Worm (Caenorhabditis elegans): ENCODE results near the gene fbxc-31.

fbxc-31 gene

ce11 chrII:900720-901332 lies 11.0 kb upstream of the fbxc-31 start, which contains the start of gene T07D3.9:
TSS of gene T07D3.9 (minus strand) at chrII:900913.
- TF ChIP-seq ztf-29 (GFP tag; IDR thresholded peaks at IDR 0.05): no peak
- TF ChIP-seq flt-1 (GFP tag; IDR thresholded peaks at IDR 0.05): no peak
- TF ChIP-seq ztf-23 (GFP tag; IDR thresholded peaks at IDR 0.05): no peak
- TF ChIP-seq T22C8.4 (GFP tag; IDR thresholded peaks at IDR 0.05): no peak
- no peak for TF ChIP-seq klf-2 (GFP tag; conservative IDR thresholded peaks at IDR 0.05)
- TF ChIP-seq med-1 (GFP tag; optimal IDR thresholded peaks at IDR 0.05; ENCODE audit: insufficient read depth): no peak
- TF ChIP-seq ref-1 (GFP tag; conservative IDR thresholded peaks at IDR 0.05): no peak
- no peak for TF ChIP-seq tab-1 (GFP tag; IDR thresholded peaks at IDR 0.05)
- TF ChIP-seq cog-1 (tag; optimal IDR thresholded peaks at IDR 0.05): no peak

- no peak for TF ChIP-seq cog-1 (tag; optimal IDR thresholded peaks at IDR 0.05)
- no peak for TF ChIP-seq ztf-23 (GFP tag; IDR thresholded peaks at IDR 0.05)
- TF ChIP-seq T22C8.4 (GFP tag; IDR thresholded peaks at IDR 0.05): no peak
- TF ChIP-seq flt-1 (GFP tag; IDR thresholded peaks at IDR 0.05): no peak
- no peak for TF ChIP-seq klf-2 (GFP tag; conservative IDR thresholded peaks at IDR 0.05)
- TF ChIP-seq ztf-29 (GFP tag; IDR thresholded peaks at IDR 0.05): no peak
- TF ChIP-seq med-1 (GFP tag; optimal IDR thresholded peaks at IDR 0.05; ENCODE audit: insufficient read depth): no peak
- TF ChIP-seq tab-1 (GFP tag; IDR thresholded peaks at IDR 0.05): no peak
- no peak for TF ChIP-seq ref-1 (GFP tag; conservative IDR thresholded peaks at IDR 0.05)
These were observed 10.1 kb upstream of the fbxc-31 start, which contains the start of gene T07D3.2 for ce11 chrII:901632-902031. TSS of gene T07D3.2 (plus strand) at chrII:901932.

ce11 chrII:905335-905734 lies 6.4 kb upstream of the fbxc-31 start:
- TF ChIP-seq tab-1 (GFP tag; IDR thresholded peaks at IDR 0.05) (no peak), klf-2 (GFP tag; conservative IDR thresholded peaks at IDR 0.05) (no peak), ztf-23 (GFP tag; IDR thresholded peaks at IDR 0.05) (no peak), T22C8.4 (GFP tag; IDR thresholded peaks at IDR 0.05) (no peak), cog-1 (tag; optimal IDR thresholded peaks at IDR 0.05) (no peak), med-1 (GFP tag; optimal IDR thresholded peaks at IDR 0.05; ENCODE audit: insufficient read depth) (no peak), flt-1 (GFP tag; IDR thresholded peaks at IDR 0.05) (no peak), ref-1 (GFP tag; conservative IDR thresholded peaks at IDR 0.05) (no peak), ztf-29 (GFP tag; IDR thresholded peaks at IDR 0.05) (no peak)

ce11 chrII:909554-909953 lies 2.2 kb upstream of the fbxc-31 start, which contains the start of the genes fbxc-24 and fbxc-27:
TSS of gene fbxc-24 (minus strand) at chrII:909654.
TSS of gene fbxc-27 (plus strand) at chrII:909769.
- TF ChIP-seq klf-2 (GFP tag; conservative IDR thresholded peaks at IDR 0.05) (no peak), flt-1 (GFP tag; IDR thresholded peaks at IDR 0.05) (no peak), T22C8.4 (GFP tag; IDR thresholded peaks at IDR 0.05) (no peak), med-1 (GFP tag; optimal IDR thresholded peaks at IDR 0.05; ENCODE audit: insufficient read depth) (no peak), cog-1 (tag; optimal IDR thresholded peaks at IDR 0.05) (no peak), ztf-29 (GFP tag; IDR thresholded peaks at IDR 0.05) (no peak), ztf-23 (GFP tag; IDR thresholded peaks at IDR 0.05) (no peak), tab-1 (GFP tag; IDR thresholded peaks at IDR 0.05) (no peak), ref-1 (GFP tag; conservative IDR thresholded peaks at IDR 0.05) (no peak)

ce11 chrII:913222-913722 lies 1.5 kb downstream of the fbxc-31 start, which contains the start of gene fbxc-33:
TSS of gene fbxc-33 (plus strand) at chrII:913672.
- no peak for TF ChIP-seq cog-1 (tag; optimal IDR thresholded peaks at IDR 0.05)
- no peak for TF ChIP-seq T22C8.4 (GFP tag; IDR thresholded peaks at IDR 0.05)
- no peak for TF ChIP-seq klf-2 (GFP tag; conservative IDR thresholded peaks at IDR 0.05)
- TF ChIP-seq ztf-23 (GFP tag; IDR thresholded peaks at IDR 0.05): no peak
- TF ChIP-seq flt-1 (GFP tag; IDR thresholded peaks at IDR 0.05): no peak

ce11 chrII:915206-915605 lies 3.4 kb downstream of the fbxc-31 start:
- no peak for TF ChIP-seq flt-1 (GFP tag; IDR thresholded peaks at IDR 0.05)
- TF ChIP-seq cog-1 (tag; optimal IDR thresholded peaks at IDR 0.05): no peak
- no peak for TF ChIP-seq klf-2 (GFP tag; conservative IDR thresholded peaks at IDR 0.05)
- TF ChIP-seq med-1 (GFP tag; optimal IDR thresholded peaks at IDR 0.05; ENCODE audit: insufficient read depth): no peak
- no peak for TF ChIP-seq T22C8.4 (GFP tag; IDR thresholded peaks at IDR 0.05)
- no peak for TF ChIP-seq tab-1 (GFP tag; IDR thresholded peaks at IDR 0.05)
- TF ChIP-seq ref-1 (GFP tag; conservative IDR thresholded peaks at IDR 0.05): no peak
- no peak for TF ChIP-seq ztf-29 (GFP tag; IDR thresholded peaks at IDR 0.05)
- no peak for TF ChIP-seq ztf-23 (GFP tag; IDR thresholded peaks at IDR 0.05)

- no peak for TF ChIP-seq ztf-23 (GFP tag; IDR thresholded peaks at IDR 0.05)
- no peak for TF ChIP-seq cog-1 (tag; optimal IDR thresholded peaks at IDR 0.05)
- TF ChIP-seq ztf-29 (GFP tag; IDR thresholded peaks at IDR 0.05): no peak
- TF ChIP-seq med-1 (GFP tag; optimal IDR thresholded peaks at IDR 0.05; ENCODE audit: insufficient read depth): no peak
- TF ChIP-seq ref-1 (GFP tag; conservative IDR thresholded peaks at IDR 0.05): no peak
- no peak for TF ChIP-seq T22C8.4 (GFP tag; IDR thresholded peaks at IDR 0.05)
- no peak for TF ChIP-seq flt-1 (GFP tag; IDR thresholded peaks at IDR 0.05)
- no peak for TF ChIP-seq tab-1 (GFP tag; IDR thresholded peaks at IDR 0.05)
- TF ChIP-seq klf-2 (GFP tag; conservative IDR thresholded peaks at IDR 0.05): no peak
These were observed 4.0 kb downstream of the fbxc-31 start, which contains the start of gene fbxc-29 for ce11 chrII:915780-916179. TSS of gene fbxc-29 (plus strand) at chrII:916080.

- no peak for TF ChIP-seq cog-1 (tag; optimal IDR thresholded peaks at IDR 0.05)
These were observed 5.5 kb downstream of the fbxc-31 start, which contains the start of gene fbxc-30 for ce11 chrII:917324-917723. TSS of gene fbxc-30 (plus strand) at chrII:917624.

ce11 chrII:920326-920725 lies 8.5 kb downstream of the fbxc-31 start:
- TF ChIP-seq med-1 (GFP tag; optimal IDR thresholded peaks at IDR 0.05; ENCODE audit: insufficient read depth) (no peak), ref-1 (GFP tag; conservative IDR thresholded peaks at IDR 0.05) (no peak), cog-1 (tag; optimal IDR thresholded peaks at IDR 0.05) (no peak), T22C8.4 (GFP tag; IDR thresholded peaks at IDR 0.05) (no peak), flt-1 (GFP tag; IDR thresholded peaks at IDR 0.05) (no peak), klf-2 (GFP tag; conservative IDR thresholded peaks at IDR 0.05) (no peak), ztf-29 (GFP tag; IDR thresholded peaks at IDR 0.05) (no peak), ztf-23 (GFP tag; IDR thresholded peaks at IDR 0.05) (no peak), tab-1 (GFP tag; IDR thresholded peaks at IDR 0.05) (no peak)
